Worm (Caenorhabditis elegans): ENCODE data around the gene mfsd-8.

The mfsd-8 gene

DNA sequence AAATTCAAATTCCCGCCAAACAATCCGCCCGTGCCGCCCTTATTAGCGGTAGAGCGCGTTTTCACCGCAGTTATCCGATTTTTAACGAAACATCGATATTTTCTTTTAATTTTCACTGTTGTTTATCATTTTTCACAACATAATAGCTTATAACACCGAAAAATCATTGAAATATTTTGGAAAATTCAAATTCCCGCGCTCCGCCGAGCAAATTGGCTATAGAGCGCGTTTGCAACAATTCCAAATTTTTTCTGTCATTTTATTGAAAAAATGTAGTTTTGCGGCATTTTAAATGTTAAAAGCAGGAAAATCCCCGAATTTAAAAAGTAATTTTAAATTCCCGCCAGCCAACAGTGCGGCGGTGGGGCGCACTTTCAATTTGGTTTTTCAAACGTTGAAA lies 27.6 kb downstream of the mfsd-8 start:
- TF ChIP-seq lin-14 (GFP tag; optimal IDR thresholded peaks at IDR 0.05) (no peak), hlh-17 (GFP tag; optimal IDR thresholded peaks at IDR 0.05; ENCODE audit: borderline replicate concordance) (no peak), lin-35 (GFP tag; optimal IDR thresholded peaks at IDR 0.05) (no peak), nhr-19 (GFP tag; conservative IDR thresholded peaks at IDR 0.05) (no peak), irx-1 (tag; optimal IDR thresholded peaks at IDR 0.05) (no peak), Y116A8C.19 (tag; optimal IDR thresholded peaks at IDR 0.05; ENCODE audit: borderline replicate concordance) (no peak), efl-1 (optimal IDR thresholded peaks at IDR 0.05) (no peak), efl-1 (GFP tag; optimal IDR thresholded peaks at IDR 0.05 in 1 of 2) (no peak), ceh-82 (tag; optimal IDR thresholded peaks at IDR 0.05) (no peak), aha-1 (tag; optimal IDR thresholded peaks at IDR 0.05) (no peak), fos-1 (tag; optimal IDR thresholded peaks at IDR 0.05) (no peak), sptf-1 (tag; optimal IDR thresholded peaks at IDR 0.05) (no peak), C04F5.9 (tag; optimal IDR thresholded peaks at IDR 0.05) (no peak), fkh-10 (GFP tag; optimal IDR thresholded peaks at IDR 0.05) (no peak)

DNA sequence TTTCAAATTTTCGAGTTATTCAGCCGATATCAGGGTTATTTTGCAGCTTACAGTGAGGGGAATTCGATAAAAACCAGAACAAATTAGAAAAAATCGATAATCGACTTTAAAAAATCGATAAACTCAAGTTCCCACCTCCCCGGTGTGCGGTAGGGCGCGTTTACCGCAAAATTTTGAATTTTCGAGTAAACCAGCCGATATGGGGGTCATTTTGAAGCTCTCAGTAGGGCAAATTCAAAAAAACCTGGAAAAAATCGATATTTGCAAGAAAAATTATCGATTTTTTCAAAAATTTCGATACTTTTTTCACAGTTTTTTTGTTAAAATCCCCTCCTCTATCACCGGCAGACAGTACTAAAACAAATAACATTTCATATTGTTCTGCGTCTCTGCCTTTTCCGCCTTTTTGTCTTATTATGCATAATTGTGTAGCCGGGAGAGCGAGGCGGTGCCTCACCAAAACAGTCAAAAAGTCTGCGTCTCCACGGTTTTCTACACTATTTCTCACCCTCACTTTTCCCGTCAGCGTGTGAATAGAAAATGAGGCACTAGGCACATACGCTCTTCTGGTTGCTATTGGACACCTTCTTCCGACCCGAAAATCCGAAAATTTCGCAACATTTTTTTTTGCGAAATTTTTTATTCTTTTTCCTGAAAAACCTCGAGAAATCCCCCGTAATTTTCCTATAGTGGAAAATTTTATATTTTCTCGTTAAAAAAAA lies 28.9 kb downstream of the mfsd-8 start, which contains the start of gene ral-1:
ral-1 (plus strand) TSS at position 435 of the 722 bp plus-strand sequence.
- TF ChIP-seq nhr-85 (tag), result peak; percentile 62
- TF ChIP-seq hlh-4 (tag; optimal IDR thresholded peaks at IDR 0.05), result no peak
- peak; percentile 4 for TF ChIP-seq blmp-1 (tag; optimal IDR thresholded peaks at IDR 0.05)
- peak in 1 of 2 experiments; percentile 0 for TF ChIP-seq lsy-2 (tag; optimal IDR thresholded peaks at IDR 0.05)
- peak; percentile 50 for TF ChIP-seq fkh-8 (tag; optimal IDR thresholded peaks at IDR 0.05)
- TF ChIP-seq aly-2 (tag; optimal IDR thresholded peaks at IDR 0.05), result no peak
- TF ChIP-seq efl-1 (optimal IDR thresholded peaks at IDR 0.05), result no peak
- peak in 1 of 2 experiments; percentile 62 for TF ChIP-seq efl-1 (GFP tag; optimal IDR thresholded peaks at IDR 0.05 in 1 of 2)
- peak; percentile 12 for TF ChIP-seq F16B12.6 (tag; optimal IDR thresholded peaks at IDR 0.05)
- no peak for TF ChIP-seq ama-1 (optimal IDR thresholded peaks at IDR 0.05)
- TF ChIP-seq ceh-88 (GFP tag; IDR thresholded peaks at IDR 0.05), result no peak

DNA sequence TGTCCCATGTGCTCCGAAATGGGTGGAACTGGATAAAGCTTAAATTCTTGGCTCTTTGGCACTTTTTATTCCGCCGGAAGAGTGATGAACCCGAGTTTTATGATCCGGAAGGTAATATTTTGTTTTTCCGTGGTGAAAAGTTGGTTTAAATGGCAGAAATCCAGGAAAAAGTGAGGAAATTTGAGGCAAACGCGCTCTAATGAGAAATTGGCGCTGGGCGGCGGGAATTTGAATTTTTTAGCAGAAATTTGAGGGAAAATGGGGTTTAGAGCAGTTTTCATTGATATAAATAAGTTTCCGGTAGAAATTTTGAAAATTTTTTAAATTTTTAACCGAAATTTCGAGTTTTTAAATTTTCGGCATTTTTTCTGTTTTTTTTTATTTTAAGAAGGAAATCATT lies 29.5 kb downstream of the mfsd-8 start:
- no peak for TF ChIP-seq Y116A8C.19 (tag; optimal IDR thresholded peaks at IDR 0.05; ENCODE audit: borderline replicate concordance)
- no peak for TF ChIP-seq efl-1 (optimal IDR thresholded peaks at IDR 0.05)
- peak in 1 of 2 experiments; percentile 15 for TF ChIP-seq efl-1 (GFP tag; optimal IDR thresholded peaks at IDR 0.05 in 1 of 2)
- no peak for TF ChIP-seq lin-35 (GFP tag; optimal IDR thresholded peaks at IDR 0.05)
- TF ChIP-seq nhr-85 (tag), result peak; percentile 51
- no peak for TF ChIP-seq mef-2 (tag; optimal IDR thresholded peaks at IDR 0.05)
- TF ChIP-seq ceh-90 (tag; optimal IDR thresholded peaks at IDR 0.05), result no peak

DNA sequence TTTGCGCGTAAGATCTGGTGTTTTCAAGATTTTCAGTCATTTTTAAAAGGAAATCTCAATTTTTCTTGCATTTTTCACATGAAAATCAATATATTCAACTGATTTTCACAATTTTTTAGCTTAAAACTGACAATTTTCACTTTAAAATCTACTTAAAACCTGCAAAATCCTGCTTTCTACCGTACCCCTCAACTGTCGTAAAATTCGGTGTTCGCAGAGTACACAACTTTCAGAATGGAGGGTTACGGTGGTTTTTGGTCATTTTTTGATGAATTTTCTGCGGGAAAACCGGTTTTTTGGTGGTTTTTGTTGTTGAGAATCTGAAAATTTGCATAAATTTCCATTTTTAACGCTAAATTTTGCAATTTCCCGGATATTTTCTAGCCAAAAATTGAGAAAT lies 30.0 kb downstream of the mfsd-8 start:
- TF ChIP-seq sup-37 (GFP tag; optimal IDR thresholded peaks at IDR 0.05), result no peak
- no peak for TF ChIP-seq efl-1 (optimal IDR thresholded peaks at IDR 0.05)
- TF ChIP-seq efl-1 (GFP tag; optimal IDR thresholded peaks at IDR 0.05 in 1 of 2), result peak in 1 of 2 experiments; percentile 30
- peak; percentile 57 for TF ChIP-seq F16B12.6 (tag; optimal IDR thresholded peaks at IDR 0.05)
- peak; percentile 70 to 90 for TF ChIP-seq lsy-2 (tag; optimal IDR thresholded peaks at IDR 0.05)

DNA sequence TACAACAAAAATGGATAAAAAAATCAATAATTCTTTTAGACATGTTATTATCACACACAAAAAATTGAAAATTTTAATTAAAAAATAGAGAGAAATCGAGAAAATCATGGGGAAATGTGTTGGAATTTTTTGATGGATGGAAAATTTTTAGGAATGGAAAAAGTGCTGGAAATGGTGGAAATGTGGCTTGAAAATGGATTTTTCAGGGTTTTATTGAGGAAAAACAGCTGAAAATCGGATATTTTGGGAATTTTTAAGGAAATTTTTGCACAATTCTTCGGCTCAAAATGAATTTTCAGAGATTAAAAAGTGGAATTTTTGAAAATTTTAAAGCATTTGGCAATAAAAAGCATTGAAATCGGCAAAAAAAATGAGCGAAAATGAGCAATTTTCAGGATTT lies 35.8 kb downstream of the mfsd-8 start:
- TF ChIP-seq efl-1 (optimal IDR thresholded peaks at IDR 0.05) (no peak), efl-1 (GFP tag; optimal IDR thresholded peaks at IDR 0.05 in 1 of 2) (peak in 1 of 2 experiments; percentile 66), nhr-76 (tag; optimal IDR thresholded peaks at IDR 0.05) (no peak), dpl-1 (GFP tag; optimal IDR thresholded peaks at IDR 0.05) (no peak), tlp-1 (tag; optimal IDR thresholded peaks at IDR 0.05) (no peak)

DNA sequence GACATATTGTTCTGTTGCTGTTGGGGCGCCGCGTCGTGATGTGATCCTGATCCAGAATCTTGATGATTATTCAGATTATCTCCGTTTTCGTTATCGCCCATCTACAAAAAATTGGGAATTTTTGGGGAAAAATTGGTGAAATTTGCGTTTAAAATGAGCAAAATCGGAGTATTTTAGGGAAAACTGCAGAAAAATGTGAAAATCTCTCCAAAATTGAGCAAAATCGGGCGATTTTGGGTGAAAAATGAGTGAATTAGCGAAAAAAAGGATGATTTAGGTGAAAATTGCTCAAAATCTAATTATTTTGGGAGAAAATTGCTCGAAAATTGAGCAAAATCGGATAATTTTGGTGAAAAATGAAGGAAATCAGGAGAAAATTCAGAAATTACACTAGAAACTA lies 39.0 kb downstream of the mfsd-8 start, which contains the start of gene Y53G8AR.9:
Y53G8AR.9 (minus strand) TSS at position 101 of the 400 bp plus-strand sequence.
- TF ChIP-seq jun-1 (tag; optimal IDR thresholded peaks at IDR 0.05) (no peak), zag-1 (tag; optimal IDR thresholded peaks at IDR 0.05) (no peak), mab-9 (GFP tag; IDR thresholded peaks at IDR 0.05) (no peak)
